Worm (Caenorhabditis elegans): Measurements from ENCODE around the gene T01C8.3.

DNA sequence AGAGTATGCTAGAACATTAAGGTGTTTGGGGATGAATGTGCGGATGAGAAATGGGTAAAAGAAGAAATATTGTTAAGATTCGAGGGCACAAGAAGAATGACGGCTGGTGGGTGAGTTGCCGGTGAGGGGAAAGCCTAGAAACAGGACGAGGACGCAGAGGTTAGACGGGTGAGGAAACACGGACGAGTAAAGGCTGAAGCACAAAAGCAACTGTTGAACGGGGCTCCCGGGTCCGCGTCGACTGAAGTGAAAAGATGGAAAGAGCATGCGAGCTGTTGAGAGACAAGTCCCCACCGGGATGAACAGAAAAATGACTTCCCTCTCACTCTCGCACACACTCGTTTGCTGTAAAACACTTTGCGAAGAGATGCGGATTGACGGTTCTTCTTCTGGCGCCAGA is 29.0 kb upstream of the T01C8.3 start:
- TF ChIP-seq hmg-4 (GFP tag; optimal IDR thresholded peaks at IDR 0.05): no peak
- TF ChIP-seq ama-1 (optimal IDR thresholded peaks at IDR 0.05): no peak
- TF ChIP-seq tbx-11 (GFP tag; IDR thresholded peaks at IDR 0.05): no peak
- TF ChIP-seq ceh-36 (tag; optimal IDR thresholded peaks at IDR 0.05): no peak
- no peak for TF ChIP-seq sea-1 (GFP tag; conservative IDR thresholded peaks at IDR 0.05)
- no peak for TF ChIP-seq tra-4 (tag; optimal IDR thresholded peaks at IDR 0.05)
- TF ChIP-seq scrt-1 (GFP tag; IDR thresholded peaks at IDR 0.05): no peak
- TF ChIP-seq aly-1 (tag; optimal IDR thresholded peaks at IDR 0.05): no peak
- TF ChIP-seq hnd-1 (tag; optimal IDR thresholded peaks at IDR 0.05): no peak
- TF ChIP-seq F13C5.2 (tag; optimal IDR thresholded peaks at IDR 0.05): no peak
- no peak for TF ChIP-seq flt-1 (GFP tag; IDR thresholded peaks at IDR 0.05)
- TF ChIP-seq B0310.2 (tag; optimal IDR thresholded peaks at IDR 0.05): no peak
